Worm (Caenorhabditis elegans): ENCODE measurements around the gene srx-24.

The srx-24 gene

DNA sequence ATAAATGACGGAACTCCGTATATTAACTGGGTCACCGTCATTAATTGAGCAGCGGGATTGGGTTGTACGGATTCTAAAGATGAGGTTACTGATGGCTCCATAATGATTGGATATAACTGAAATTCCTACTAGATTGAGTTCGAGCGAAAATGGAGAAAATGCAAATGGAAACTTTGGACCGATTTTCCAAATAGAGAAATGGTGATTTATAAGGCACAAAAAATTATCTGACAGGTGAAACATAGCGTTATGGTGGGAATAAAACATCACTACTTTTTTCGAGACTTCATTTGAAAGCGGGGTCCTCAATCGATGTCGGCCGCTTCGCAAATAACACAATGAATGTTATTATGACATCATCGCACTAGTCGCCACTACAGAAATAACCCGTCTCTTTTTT, 27.4 kb downstream of the srx-24 start, which contains the start of gene srg-60:
Gene srg-60 (minus strand): TSS at position 101 of the 400 bp plus-strand sequence.
- no peak for TF ChIP-seq nhr-19 (GFP tag; conservative IDR thresholded peaks at IDR 0.05)
- no peak for TF ChIP-seq ztf-4 (tag; optimal IDR thresholded peaks at IDR 0.05)

DNA sequence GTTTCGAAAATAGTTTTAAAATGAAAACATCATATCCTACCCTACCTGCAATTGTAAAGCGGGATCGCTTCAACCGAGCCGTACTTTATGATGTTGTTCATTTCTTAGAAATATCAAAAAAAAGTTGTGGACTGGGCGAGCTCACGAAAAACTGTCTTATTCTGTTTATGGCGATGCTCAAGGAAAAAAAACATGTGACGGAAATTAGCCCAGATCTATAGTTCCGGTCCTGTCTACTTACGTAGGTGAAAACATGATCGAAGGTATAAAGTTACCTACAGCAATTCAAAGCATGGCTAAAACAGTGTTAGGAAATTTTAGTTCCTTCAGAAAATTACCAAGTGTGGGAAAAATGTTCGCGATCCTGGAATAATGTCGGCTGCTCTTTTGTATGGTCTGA, 29.1 kb downstream of the srx-24 start, which contains the start of gene srt-27:
Gene srt-27 (minus strand): TSS at position 101 of the 400 bp plus-strand sequence.
- TF ChIP-seq xbp-1 (tag; optimal IDR thresholded peaks at IDR 0.05) (no peak), elt-3 (tag; optimal IDR thresholded peaks at IDR 0.05) (no peak), jun-1 (tag; optimal IDR thresholded peaks at IDR 0.05) (no peak), hlh-4 (tag; optimal IDR thresholded peaks at IDR 0.05) (no peak), blmp-1 (tag; optimal IDR thresholded peaks at IDR 0.05) (no peak), alr-1 (tag; optimal IDR thresholded peaks at IDR 0.05; ENCODE audit: borderline replicate concordance) (no peak), ceh-88 (GFP tag; IDR thresholded peaks at IDR 0.05) (no peak)

DNA sequence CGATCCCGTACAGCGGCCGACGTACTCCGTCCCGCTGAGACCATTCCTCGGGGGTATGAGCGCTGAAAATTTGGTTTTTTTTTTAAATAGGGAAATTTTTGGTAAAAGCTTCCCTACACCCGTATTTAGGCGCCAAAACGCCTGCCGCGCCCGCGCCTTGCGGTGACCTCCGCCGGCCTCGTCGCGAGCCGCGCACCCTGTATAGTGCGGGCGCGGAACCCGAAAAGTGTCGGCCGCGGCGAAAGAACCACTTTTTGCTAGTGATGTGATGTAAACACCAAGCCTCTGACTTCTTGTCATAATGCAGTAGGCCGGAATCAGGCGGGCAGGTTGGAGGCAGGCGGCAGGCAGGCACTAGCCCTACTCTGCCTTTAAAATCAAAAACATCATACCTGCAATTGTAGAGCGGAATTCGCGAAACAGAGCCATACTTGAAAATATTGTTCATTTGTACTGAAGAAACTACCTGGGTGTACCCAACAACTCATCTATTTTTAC, 31.2 kb downstream of the srx-24 start, which contains the start of gene srt-29:
Gene srt-29 (minus strand): TSS at position 448 of the 498 bp plus-strand sequence.
- TF ChIP-seq nhr-19 (GFP tag; conservative IDR thresholded peaks at IDR 0.05) (no peak), ztf-11 (tag; optimal IDR thresholded peaks at IDR 0.05) (no peak), lsy-2 (tag; optimal IDR thresholded peaks at IDR 0.05) (no peak), nhr-237 (tag; optimal IDR thresholded peaks at IDR 0.05) (no peak), egl-27 (tag; optimal IDR thresholded peaks at IDR 0.05) (no peak), ama-1 (optimal IDR thresholded peaks at IDR 0.05) (no peak), mef-2 (tag; optimal IDR thresholded peaks at IDR 0.05) (no peak), rnt-1 (tag; optimal IDR thresholded peaks at IDR 0.05) (no peak), sup-37 (GFP tag; optimal IDR thresholded peaks at IDR 0.05) (no peak), egl-13 (tag; optimal IDR thresholded peaks at IDR 0.05) (no peak), hlh-17 (GFP tag; optimal IDR thresholded peaks at IDR 0.05; ENCODE audit: borderline replicate concordance) (no peak), aha-1 (tag; optimal IDR thresholded peaks at IDR 0.05) (no peak), lin-13 (GFP tag; optimal IDR thresholded peaks at IDR 0.05) (no peak), nhr-71 (tag; optimal IDR thresholded peaks at IDR 0.05) (no peak), mab-9 (GFP tag; IDR thresholded peaks at IDR 0.05) (no peak), ceh-8 (GFP tag; optimal IDR thresholded peaks at IDR 0.05) (no peak)

DNA sequence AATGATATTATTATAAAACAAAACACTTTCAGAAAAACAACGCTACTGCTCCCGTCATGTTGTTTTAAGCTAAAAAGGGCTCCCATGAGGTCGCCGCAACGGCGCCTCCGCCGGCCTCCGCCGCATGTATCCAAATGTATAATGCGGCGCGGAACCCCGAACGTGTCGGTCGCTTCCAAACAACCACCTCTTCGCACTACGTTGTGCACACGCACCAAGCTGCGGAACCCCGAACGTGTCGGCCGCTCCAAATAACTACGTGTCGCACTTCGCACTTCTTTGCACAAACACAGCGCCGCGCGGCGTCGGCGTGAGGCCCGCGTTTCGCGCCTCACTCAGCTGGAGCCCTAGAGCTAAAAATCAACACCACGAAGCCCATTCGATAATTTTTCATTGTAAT, 33.0 kb downstream of the srx-24 start:
- TF ChIP-seq lin-14 (GFP tag; optimal IDR thresholded peaks at IDR 0.05): no peak
- no peak for TF ChIP-seq egl-27 (tag; optimal IDR thresholded peaks at IDR 0.05)
- TF ChIP-seq fkh-10 (GFP tag; optimal IDR thresholded peaks at IDR 0.05): no peak
- no peak for TF ChIP-seq lsy-2 (tag; optimal IDR thresholded peaks at IDR 0.05)
- no peak for TF ChIP-seq hlh-17 (GFP tag; optimal IDR thresholded peaks at IDR 0.05; ENCODE audit: borderline replicate concordance)
- no peak for TF ChIP-seq ceh-63 (GFP tag; optimal IDR thresholded peaks at IDR 0.05)
- no peak for TF ChIP-seq mef-2 (tag; optimal IDR thresholded peaks at IDR 0.05)
- TF ChIP-seq ceh-8 (GFP tag; optimal IDR thresholded peaks at IDR 0.05): no peak
- no peak for TF ChIP-seq isw-1 (GFP tag; IDR thresholded peaks at IDR 0.05)

DNA sequence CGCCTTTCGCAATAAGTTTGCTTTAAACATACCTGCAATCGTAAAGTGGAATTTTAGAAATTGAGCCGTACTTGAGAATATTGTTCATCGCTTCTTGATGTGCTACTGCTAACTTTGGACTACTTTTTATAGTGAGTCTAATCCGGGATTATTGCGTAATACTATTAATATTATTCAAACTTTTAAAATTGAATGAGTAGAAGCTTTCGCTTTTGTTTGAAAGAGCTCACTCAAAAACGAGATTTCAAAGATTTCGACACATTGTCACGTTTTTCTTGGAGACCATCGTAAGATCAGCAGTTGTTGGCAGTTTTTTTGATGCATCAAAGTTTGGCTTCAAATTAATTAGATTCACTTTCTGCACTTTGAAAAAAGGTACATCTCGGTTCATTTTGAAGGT, 36.4 kb downstream of the srx-24 start, which contains the start of gene srt-28:
Gene srt-28 (minus strand): TSS at position 101 of the 400 bp plus-strand sequence.
- TF ChIP-seq nhr-12 (tag; optimal IDR thresholded peaks at IDR 0.05) (no peak), hlh-17 (GFP tag; optimal IDR thresholded peaks at IDR 0.05; ENCODE audit: borderline replicate concordance) (no peak), tlp-1 (tag; optimal IDR thresholded peaks at IDR 0.05) (no peak), nhr-19 (GFP tag; conservative IDR thresholded peaks at IDR 0.05) (no peak), elt-3 (tag; optimal IDR thresholded peaks at IDR 0.05) (no peak), ceh-8 (GFP tag; optimal IDR thresholded peaks at IDR 0.05) (no peak), pax-3 (tag; optimal IDR thresholded peaks at IDR 0.05) (peak; percentile 18)

- TF ChIP-seq elt-2 (tag; optimal IDR thresholded peaks at IDR 0.05) (peak; percentile 63), aly-2 (tag; optimal IDR thresholded peaks at IDR 0.05) (no peak), sptf-1 (tag; optimal IDR thresholded peaks at IDR 0.05) (no peak), ceh-8 (GFP tag; optimal IDR thresholded peaks at IDR 0.05) (no peak), nhr-28 (tag; optimal IDR thresholded peaks at IDR 0.05) (no peak), lin-35 (GFP tag; optimal IDR thresholded peaks at IDR 0.05) (peak in 1 of 2 experiments; percentile 11)
Measured at ce11 chrV:2711429-2711828, 38.5 kb downstream of the srx-24 start, which contains the start of gene C24B9.3. C24B9.3 (minus strand) TSS chrV:2711599.
